Worm (Caenorhabditis elegans) whole organism, late embryonic: ENCODE results near the gene npp-8.
A peak's percentile ranks its signal among the peaks of the same experiment; 100 is the strongest.

Source experiments
- C08G9.2 ChIP-seq: sonication (generic microtip); optimal IDR thresholded peaks from 2 replicates; lab custom pipeline; 2016; ENCODE audit warnings: mild to moderate bottlenecking, missing genetic modification characterization, moderate library complexity, missing compliant biosample characterization
- C38D4.7 ChIP-seq: fragments of 200-800 bp; sonication (Bioruptor generic); optimal IDR thresholded peaks from 2 replicates; lab custom pipeline; 2018; ENCODE audit warnings: mild to moderate bottlenecking, missing genetic modification characterization, moderate library complexity, missing compliant biosample characterization
- F13H6.1 ChIP-seq: sonication (generic microtip); optimal IDR thresholded peaks from 2 replicates; lab custom pipeline; 2016; ENCODE audit warnings: missing genetic modification characterization, missing compliant biosample characterization
- K02D7.2 ChIP-seq: sonication (generic microtip); optimal IDR thresholded peaks from 2 replicates; lab custom pipeline; 2017; ENCODE audit warnings: mild to moderate bottlenecking, missing genetic modification characterization, missing compliant biosample characterization
- T23F11.4 ChIP-seq: fragments of 200-800 bp; sonication (Bioruptor generic); optimal IDR thresholded peaks from 2 replicates; lab custom pipeline; 2018; ENCODE audit warnings: mild to moderate bottlenecking, missing genetic modification characterization, missing compliant biosample characterization
- Y22D7AL.16 ChIP-seq: sonication (generic microtip); optimal IDR thresholded peaks from 2 replicates; lab custom pipeline; 2016; ENCODE audit warnings: missing genetic modification characterization, missing compliant biosample characterization
- ahr-1 ChIP-seq: sonication (generic microtip); optimal IDR thresholded peaks from 2 replicates; lab custom pipeline; 2016; ENCODE audit warnings: missing genetic modification characterization, missing compliant biosample characterization
- ama-1 ChIP-seq: fragments of 150-350 bp; optimal IDR thresholded peaks from 2 replicates; lab custom pipeline; 2014
- ceh-14 ChIP-seq: sonication (generic microtip); optimal IDR thresholded peaks from 2 replicates; lab custom pipeline; 2016; ENCODE audit warnings: missing genotype, missing genetic modification characterization, missing compliant biosample characterization
- ceh-18 ChIP-seq: sonication (generic microtip); optimal IDR thresholded peaks from 2 replicates; lab custom pipeline; 2016; ENCODE audit warnings: missing genetic modification characterization, missing compliant biosample characterization
- ceh-2 ChIP-seq: sonication (generic microtip); optimal IDR thresholded peaks from 2 replicates; lab custom pipeline; 2016; ENCODE audit warnings: missing genotype, missing genetic modification characterization, missing compliant biosample characterization
- ceh-22 ChIP-seq: sonication (generic microtip); optimal IDR thresholded peaks from 2 replicates; lab custom pipeline; 2017; ENCODE audit warnings: missing biosample characterization, missing genetic modification characterization
- ceh-24 ChIP-seq: sonication (generic microtip); optimal IDR thresholded peaks from 2 replicates; lab custom pipeline; 2016; ENCODE audit warnings: mild to moderate bottlenecking, missing genetic modification characterization, missing compliant biosample characterization
- ceh-30 ChIP-seq: fragments of 150-350 bp; optimal IDR thresholded peaks from 2 replicates; lab custom pipeline; 2014; ENCODE audit warnings: missing biosample characterization, missing genetic modification characterization
- ceh-31 ChIP-seq: sonication (generic microtip); optimal IDR thresholded peaks from 2 replicates; lab custom pipeline; 2016; ENCODE audit warnings: missing genetic modification characterization, missing compliant biosample characterization
- ceh-34 ChIP-seq: sonication (generic microtip); optimal IDR thresholded peaks from 2 replicates; lab custom pipeline; 2016; ENCODE audit warnings: mild to moderate bottlenecking, missing genetic modification characterization, missing compliant biosample characterization
- ceh-45 ChIP-seq: fragments of 200-800 bp; sonication (Bioruptor generic); IDR thresholded peaks from 2 replicates; pipeline ENCODE4 v1.3.6; 2022; ENCODE audit warnings: missing genetic modification reagents, missing genetic modification characterization, missing compliant biosample characterization
- ceh-48 ChIP-seq: sonication (generic microtip); optimal IDR thresholded peaks from 2 replicates; lab custom pipeline; 2016; ENCODE audit warnings: missing genetic modification characterization, inconsistent platforms, missing compliant biosample characterization
- ceh-6 ChIP-seq: fragments of 200-800 bp; sonication (Bioruptor generic); optimal IDR thresholded peaks from 2 replicates; lab custom pipeline; 2018; ENCODE audit warnings: mild to moderate bottlenecking, missing genetic modification characterization, missing compliant biosample characterization
- dve-1 ChIP-seq: sonication (generic microtip); optimal IDR thresholded peaks from 2 replicates; lab custom pipeline; 2017; ENCODE audit warnings: antibody characterized with exemption, mild to moderate bottlenecking, missing genetic modification characterization, missing compliant biosample characterization
- elt-4 ChIP-seq: sonication (generic microtip); optimal IDR thresholded peaks from 2 replicates; lab custom pipeline; 2016; ENCODE audit warnings: missing genetic modification characterization, missing compliant biosample characterization
- ets-4 ChIP-seq: sonication (generic microtip); optimal IDR thresholded peaks from 2 replicates; lab custom pipeline; 2016; ENCODE audit warnings: missing genetic modification characterization, missing compliant biosample characterization
- fax-1 ChIP-seq: sonication (generic microtip); optimal IDR thresholded peaks from 2 replicates; lab custom pipeline; 2016; ENCODE audit warnings: missing genotype, missing genetic modification characterization, missing compliant biosample characterization
- fkh-6 ChIP-seq: sonication (generic microtip); optimal IDR thresholded peaks from 2 replicates; lab custom pipeline; 2016; ENCODE audit warnings: missing genetic modification characterization, missing compliant biosample characterization
- hlh-6 ChIP-seq: sonication (generic microtip); optimal IDR thresholded peaks from 2 replicates; lab custom pipeline; 2016; ENCODE audit warnings: missing genotype, missing genetic modification characterization, missing compliant biosample characterization
- lim-6 ChIP-seq: sonication (generic microtip); optimal IDR thresholded peaks from 2 replicates; lab custom pipeline; 2016; ENCODE audit warnings: missing genetic modification characterization, missing compliant biosample characterization
- lin-11 ChIP-seq: fragments of 200-800 bp; sonication (Bioruptor generic); optimal IDR thresholded peaks from 2 replicates; lab custom pipeline; 2018; ENCODE audit warnings: mild to moderate bottlenecking, missing genetic modification characterization, missing compliant biosample characterization
- mec-3 ChIP-seq: sonication (generic microtip); optimal IDR thresholded peaks from 2 replicates; lab custom pipeline; 2016; ENCODE audit warnings: borderline replicate concordance, missing genetic modification characterization, missing compliant biosample characterization
- nfya-1 ChIP-seq: sonication (generic microtip); optimal IDR thresholded peaks from 2 replicates; lab custom pipeline; 2017; ENCODE audit warnings: missing genetic modification characterization, mild to moderate bottlenecking, missing compliant biosample characterization, antibody characterized with exemption, moderate library complexity
- nhr-232 ChIP-seq: sonication (generic microtip); optimal IDR thresholded peaks from 2 replicates; lab custom pipeline; 2016; ENCODE audit warnings: missing genetic modification characterization, missing compliant biosample characterization
- pha-4 ChIP-seq: fragments of 150-350 bp; optimal IDR thresholded peaks from 2 replicates; lab custom pipeline; 2018; ENCODE audit warnings: missing biosample characterization, missing genetic modification reagents, missing genetic modification characterization
- pqm-1 ChIP-seq: sonication (generic microtip); optimal IDR thresholded peaks from 2 replicates; lab custom pipeline; 2016; ENCODE audit warnings: missing genetic modification characterization, missing compliant biosample characterization
- ref-2 ChIP-seq: sonication (generic microtip); optimal IDR thresholded peaks from 2 replicates; lab custom pipeline; 2016; ENCODE audit warnings: missing genetic modification characterization, missing compliant biosample characterization
- sdc-2 ChIP-seq: sonication (generic microtip); optimal IDR thresholded peaks from 2 replicates; lab custom pipeline; 2016; ENCODE audit warnings: missing genotype, missing genetic modification characterization, missing compliant biosample characterization
- sox-2 ChIP-seq: fragments of 200-800 bp; sonication (Bioruptor generic); IDR thresholded peaks from 2 replicates; pipeline ENCODE4 v1.3.6; 2022; ENCODE audit warnings: missing genetic modification reagents, missing genetic modification characterization, missing compliant biosample characterization
- sox-4 ChIP-seq: sonication (generic microtip); optimal IDR thresholded peaks from 2 replicates; lab custom pipeline; 2017; ENCODE audit warnings: mild to moderate bottlenecking, missing genetic modification characterization, inconsistent platforms, missing compliant biosample characterization
- tbx-2 ChIP-seq: sonication (generic microtip); optimal IDR thresholded peaks from 2 replicates; lab custom pipeline; 2016; ENCODE audit warnings: missing genetic modification characterization, missing compliant biosample characterization
- ttx-3 ChIP-seq: sonication (generic microtip); optimal IDR thresholded peaks from 2 replicates; lab custom pipeline; 2016; ENCODE audit warnings: missing genetic modification reagents, missing genetic modification characterization, missing compliant biosample characterization
- unc-3 ChIP-seq, 2 experiments: fragments of 200-800 bp in 1 of 2; sonication (Bioruptor generic) in 1 of 2; sonication (generic microtip) in 1 of 2; conservative IDR thresholded peaks in 1 of 2; optimal IDR thresholded peaks in 1 of 2; 2 replicates each; pipeline versions ENCODE4 v1.3.6 to Lab custom; 2016 to 2022; ENCODE audit warnings: missing compliant biosample characterization in 2 of 2, missing genetic modification characterization in 2 of 2, missing genetic modification reagents in 1 of 2
- unc-42 ChIP-seq: sonication (generic microtip); optimal IDR thresholded peaks from 2 replicates; lab custom pipeline; 2016; ENCODE audit warnings: missing genotype, missing genetic modification characterization, missing compliant biosample characterization
- unc-86 ChIP-seq: sonication (generic microtip); optimal IDR thresholded peaks from 2 replicates; lab custom pipeline; 2016; ENCODE audit warnings: missing genetic modification characterization, missing compliant biosample characterization
- ztf-16 ChIP-seq: sonication (generic microtip); optimal IDR thresholded peaks from 2 replicates; lab custom pipeline; 2017; ENCODE audit warnings: missing genetic modification characterization, missing compliant biosample characterization

npp-8 gene

DNA sequence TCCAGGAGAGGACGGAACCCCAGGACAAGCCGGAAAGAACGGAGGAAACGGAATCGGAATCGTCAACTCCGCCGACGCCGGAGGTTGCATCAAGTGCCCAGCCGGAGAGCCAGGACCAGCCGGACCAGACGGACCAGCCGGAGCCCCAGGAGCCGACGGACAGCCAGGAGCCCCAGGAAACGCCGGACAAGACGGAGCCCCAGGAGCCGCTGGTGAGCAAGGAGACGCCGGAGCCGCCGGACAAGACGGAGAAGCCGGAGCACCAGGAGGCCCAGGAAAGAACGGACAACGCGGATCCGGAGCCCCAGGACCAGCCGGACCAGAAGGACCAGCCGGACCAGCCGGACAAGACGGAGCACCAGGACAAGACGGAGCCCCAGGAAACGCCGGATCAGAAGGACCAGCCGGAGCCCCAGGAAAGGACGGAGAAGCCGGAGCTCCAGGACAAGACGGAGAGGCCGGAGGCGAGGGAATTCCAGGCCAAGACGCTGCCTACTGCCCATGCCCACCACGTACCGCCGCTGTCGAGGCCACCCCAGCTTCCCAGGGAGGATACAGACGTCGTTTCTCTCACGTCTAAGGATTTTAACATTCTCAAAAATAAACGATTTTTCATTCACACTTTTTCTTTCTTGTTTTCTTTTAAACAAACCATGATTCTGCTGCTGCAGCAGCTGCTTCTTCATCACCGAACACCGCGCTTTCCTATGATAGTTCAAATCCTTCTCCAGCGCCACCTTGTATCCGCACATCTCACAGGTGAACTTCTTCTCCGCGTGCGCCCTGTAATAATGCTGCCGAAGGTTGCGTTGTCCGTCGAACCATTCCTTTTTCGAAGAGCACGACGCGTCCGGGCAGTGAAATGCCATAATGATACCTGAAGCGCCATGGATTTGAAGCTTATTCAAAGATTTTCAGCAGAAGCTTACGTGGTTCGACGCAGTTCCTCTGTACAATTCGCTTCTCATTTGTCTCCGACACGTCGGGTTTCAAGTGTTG lies 46.2 kb downstream of the npp-8 start:
- TF ChIP-seq ceh-14 (peak; percentile 9), ceh-30 (tag; lab: Kevin White, UChicago) (no peak), nhr-232 (no peak), ztf-16 (peak; percentile 31), T23F11.4 (GFP tag; lab: Kevin White, UChicago) (peak; percentile 9), ceh-2 (tag; lab: Kevin White, UChicago) (no peak), ceh-18 (tag; lab: Kevin White, UChicago) (no peak), ceh-34 (tag; lab: Kevin White, UChicago) (no peak), sox-2 (GFP tag; lab: Robert Waterston, UW) (no peak), ceh-22 (no peak), ceh-45 (no peak), sdc-2 (no peak), ceh-48 (tag; lab: Kevin White, UChicago) (no peak), elt-4 (tag; lab: Kevin White, UChicago) (no peak)
- TF ChIP-seq, all 69 proteins: peak for 3

DNA sequence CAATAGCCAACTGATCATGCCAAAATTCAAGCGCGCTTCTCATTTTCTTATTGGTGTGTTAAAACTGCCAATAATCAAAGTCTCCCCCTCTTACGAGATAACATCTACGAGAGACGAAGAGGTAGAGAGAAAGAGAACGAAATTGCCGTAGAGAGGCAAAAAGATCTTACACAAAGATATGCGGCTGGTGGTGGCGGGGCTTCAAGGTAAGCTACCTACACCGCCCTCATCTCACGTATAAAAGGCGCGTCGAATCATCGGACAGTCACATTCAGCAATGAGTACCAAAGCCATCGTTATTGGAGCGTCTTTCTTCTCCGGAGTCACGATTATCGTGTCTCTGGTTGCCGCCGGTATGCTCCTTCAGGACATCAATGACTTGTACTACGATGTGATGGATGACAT lies 47.2 kb downstream of the npp-8 start, which contains the start of gene col-107:
Gene col-107 (plus strand): TSS at position 265 of the 405 bp plus-strand sequence.
- peak; percentile 7 for TF ChIP-seq nfya-1 (tag; lab: Kevin White, UChicago)
- TF ChIP-seq hlh-6 = no peak
- TF ChIP-seq dve-1 (tag; lab: Kevin White, UChicago) = peak; percentile 5

ce11 chrIV:1547129-1547528 lies 48.5 kb downstream of the npp-8 start:
- TF ChIP-seq ceh-31 = no peak
- TF ChIP-seq fax-1 (tag; lab: Kevin White, UChicago) = no peak
- no peak for TF ChIP-seq pha-4 (tag; lab: Kevin White, UChicago)
- no peak for TF ChIP-seq ceh-24 (tag; lab: Kevin White, UChicago)
- no peak for TF ChIP-seq tbx-2 (tag; lab: Kevin White, UChicago)
- no peak for TF ChIP-seq sox-2 (GFP tag; lab: Robert Waterston, UW)
- TF ChIP-seq unc-86 (tag; lab: Kevin White, UChicago) = no peak
- TF ChIP-seq ttx-3 (tag; lab: Kevin White, UChicago) = no peak
- TF ChIP-seq sox-4 (tag; lab: Kevin White, UChicago) = no peak
- TF ChIP-seq C08G9.2 (tag; lab: Kevin White, UChicago) = no peak
- TF ChIP-seq K02D7.2 (tag; lab: Kevin White, UChicago) = no peak
- TF ChIP-seq mec-3 (tag; lab: Kevin White, UChicago) = no peak
- TF ChIP-seq C38D4.7 (GFP tag; lab: Kevin White, UChicago) = no peak

DNA sequence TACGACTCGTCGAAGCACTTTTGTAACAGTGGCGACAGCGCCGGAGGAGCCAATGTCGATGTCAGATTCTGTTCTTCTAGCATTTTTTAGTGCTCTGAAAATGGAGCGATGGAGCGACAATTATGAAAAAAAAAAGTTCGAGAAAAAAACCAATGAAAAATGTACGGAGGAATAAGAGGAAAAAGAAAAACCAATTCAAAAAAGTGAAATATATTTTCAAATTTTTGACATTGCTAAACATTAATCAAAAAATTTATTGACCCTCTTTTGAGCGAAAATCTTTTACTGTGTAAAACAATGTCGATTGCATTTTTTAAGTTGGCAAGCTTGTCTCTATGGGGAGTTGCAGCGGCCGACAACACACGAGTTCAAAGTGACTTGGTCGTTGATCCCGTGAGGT lies 59.3 kb downstream of the npp-8 start, which contains the start of gene K03H6.5:
Gene K03H6.5 (minus strand): TSS at position 101 of the 400 bp plus-strand sequence.
- no peak for TF ChIP-seq ttx-3 (tag; lab: Kevin White, UChicago)
- TF ChIP-seq ets-4 (tag; lab: Kevin White, UChicago) = no peak
- no peak for TF ChIP-seq K02D7.2 (tag; lab: Kevin White, UChicago)
- no peak for TF ChIP-seq ama-1
- no peak for TF ChIP-seq Y22D7AL.16 (tag; lab: Kevin White, UChicago)
- TF ChIP-seq ceh-30 (tag; lab: Kevin White, UChicago) = no peak
- no peak for TF ChIP-seq lin-11 (tag; lab: Kevin White, UChicago)
- TF ChIP-seq lim-6 (tag; lab: Kevin White, UChicago) = no peak
- TF ChIP-seq nfya-1 (tag; lab: Kevin White, UChicago) = no peak
- no peak for TF ChIP-seq ahr-1 (tag; lab: Kevin White, UChicago)
- TF ChIP-seq ref-2 (tag; lab: Kevin White, UChicago) = no peak
- no peak for TF ChIP-seq fkh-6 (tag; lab: Kevin White, UChicago)
- no peak for TF ChIP-seq ceh-6 (GFP tag; lab: Kevin White, UChicago)
- TF ChIP-seq ztf-16 = no peak
- no peak for TF ChIP-seq ceh-2 (tag; lab: Kevin White, UChicago)
- TF ChIP-seq pqm-1 (tag; lab: Kevin White, UChicago) = no peak
- no peak for TF ChIP-seq unc-3 (GFP tag; conservative IDR thresholded peaks at IDR 0.05; lab: Robert Waterston, UW)
- no peak for TF ChIP-seq unc-3 (tag; optimal IDR thresholded peaks at IDR 0.05; lab: Kevin White, UChicago)
- TF ChIP-seq C38D4.7 (GFP tag; lab: Kevin White, UChicago) = no peak
- no peak for TF ChIP-seq unc-42
- TF ChIP-seq F13H6.1 (tag; lab: Kevin White, UChicago) = no peak
